Worm (Caenorhabditis elegans) whole organism, L4 larva: ENCODE results near the gene ZK637.12.

Experiments used
- ceh-28 ChIP-seq: fragments of 150-350 bp; optimal IDR thresholded peaks from 2 replicates; lab custom pipeline; 2014; ENCODE audit warnings: missing biosample characterization, missing genetic modification reagents, missing genetic modification characterization
- ceh-82 ChIP-seq: sonication (generic microtip); optimal IDR thresholded peaks from 2 replicates; lab custom pipeline; 2017; ENCODE audit warnings: missing biosample characterization, missing genetic modification characterization
- ces-1 ChIP-seq: fragments of 150-350 bp; sonication (generic microtip); optimal IDR thresholded peaks from 4 replicates; lab custom pipeline; 2014; ENCODE audit warnings: missing biosample characterization, missing genetic modification reagents, missing genetic modification characterization
- cey-2 ChIP-seq: sonication (generic microtip); optimal IDR thresholded peaks from 3 replicates; lab custom pipeline; 2017; ENCODE audit warnings: missing genetic modification characterization, mild to moderate bottlenecking, missing compliant biosample characterization, antibody characterized with exemption, borderline replicate concordance; ENCODE audit not compliant: insufficient read depth
- duxl-1 ChIP-seq: sonication (generic microtip); optimal IDR thresholded peaks from 2 replicates; lab custom pipeline; 2016; ENCODE audit warnings: mild to moderate bottlenecking, missing genetic modification characterization, moderate library complexity, missing compliant biosample characterization; ENCODE audit not compliant: poor library complexity
- fos-1 ChIP-seq: fragments of 150-350 bp; optimal IDR thresholded peaks from 2 replicates; lab custom pipeline; 2014; ENCODE audit warnings: missing biosample characterization, missing genetic modification characterization
- hif-1 ChIP-seq, 2 experiments: sonication (generic microtip); optimal IDR thresholded peaks; 2 replicates each; lab custom pipeline; 2016 to 2017; ENCODE audit warnings: missing compliant biosample characterization in 2 of 2, missing genetic modification characterization in 2 of 2, missing genetic modification reagents in 2 of 2, missing genotype in 2 of 2, mild to moderate bottlenecking in 1 of 2
- mdl-1 ChIP-seq, 2 experiments: fragments of 150-350 bp in 1 of 2; sonication (generic microtip) in 1 of 2; optimal IDR thresholded peaks; 2 replicates each; lab custom pipeline; 2014 to 2017; ENCODE audit warnings: missing biosample characterization in 2 of 2, missing genetic modification characterization in 2 of 2
- snpc-1.2 ChIP-seq: fragments of 200-800 bp; sonication (Bioruptor generic); IDR thresholded peaks from 2 replicates; pipeline ENCODE4 v1.3.6; 2022; ENCODE audit warnings: missing genetic modification reagents, missing genetic modification characterization, missing compliant biosample characterization
- zip-11 ChIP-seq: fragments of 200-800 bp; sonication (Bioruptor generic); IDR thresholded peaks from 2 replicates; pipeline ENCODE4 v1.3.6; 2022; ENCODE audit warnings: missing genetic modification characterization, missing compliant biosample characterization

DNA sequence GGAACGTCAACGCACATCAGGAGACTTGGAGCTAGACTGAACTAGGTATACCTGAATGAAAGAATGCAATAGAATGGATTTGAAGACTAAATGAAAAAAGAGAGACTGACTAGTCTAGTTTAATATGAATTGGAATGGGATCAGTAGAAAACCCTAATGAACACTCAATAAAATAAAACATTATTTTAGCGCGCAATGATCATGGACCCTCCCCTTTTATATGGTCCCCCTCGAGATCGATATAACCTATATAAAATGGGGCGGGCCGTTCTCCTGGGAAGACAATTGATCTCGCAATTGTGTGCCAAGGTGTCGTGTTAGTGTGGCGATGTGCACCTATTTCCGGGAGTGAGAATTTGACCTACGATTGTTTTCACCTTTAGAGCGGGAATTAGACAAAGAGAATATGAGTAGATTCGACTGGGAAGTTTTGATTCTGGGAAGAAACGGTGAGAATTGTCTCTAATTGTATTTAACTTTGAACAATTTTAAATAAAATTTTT, 6.1 kb upstream of the ZK637.12 start, which contains the start of gene cdc-25.3:
- no peak for TF ChIP-seq fos-1 (tag; lab: Kevin White, UChicago)
- TF ChIP-seq ces-1 (GFP tag; lab: Kevin White, UChicago), result no peak
- TF ChIP-seq ceh-82 (tag; lab: Kevin White, UChicago), result no peak
- no peak for TF ChIP-seq mdl-1 (tag; optimal IDR thresholded peaks at IDR 0.05; lab: Kevin White, UChicago)
- TF ChIP-seq zip-11 (GFP tag; lab: Robert Waterston, UW), result no peak
- no peak for TF ChIP-seq ceh-28 (tag; lab: Kevin White, UChicago)
- TF ChIP-seq hif-1 (tag; optimal IDR thresholded peaks at IDR 0.05; lab: Kevin White, UChicago), result no peak
- no peak for TF ChIP-seq snpc-1.2 (GFP tag; lab: Robert Waterston, UW)
- TF ChIP-seq cey-2, result no peak
- no peak for TF ChIP-seq duxl-1 (tag; lab: Kevin White, UChicago)
